Worm (Caenorhabditis elegans) whole organism, midembryonic: ENCODE measurements around the gene bgnt-1.2.

ENCODE experiments used
- klf-2 ChIP-seq: fragments of 200-800 bp; sonication (Bioruptor generic); conservative IDR thresholded peaks from 2 replicates; pipeline ENCODE4 v1.3.6; 2022; ENCODE audit warnings: missing genetic modification reagents, missing genetic modification characterization, missing compliant biosample characterization
- med-1 ChIP-seq: sonication (generic microtip); optimal IDR thresholded peaks from 2 replicates; lab custom pipeline; 2017; ENCODE audit warnings: missing genetic modification characterization, mild to moderate bottlenecking, missing compliant biosample characterization, antibody characterized with exemption, missing genetic modification reagents; ENCODE audit not compliant: insufficient read depth

ce11 chrV:2067419-2067818, 51.1 kb downstream of the bgnt-1.2 start:
- TF ChIP-seq med-1 (no peak), klf-2 (no peak)
